Fruit fly (Drosophila melanogaster): ENCODE results near the gene CG4194.

CG4194 gene

DNA sequence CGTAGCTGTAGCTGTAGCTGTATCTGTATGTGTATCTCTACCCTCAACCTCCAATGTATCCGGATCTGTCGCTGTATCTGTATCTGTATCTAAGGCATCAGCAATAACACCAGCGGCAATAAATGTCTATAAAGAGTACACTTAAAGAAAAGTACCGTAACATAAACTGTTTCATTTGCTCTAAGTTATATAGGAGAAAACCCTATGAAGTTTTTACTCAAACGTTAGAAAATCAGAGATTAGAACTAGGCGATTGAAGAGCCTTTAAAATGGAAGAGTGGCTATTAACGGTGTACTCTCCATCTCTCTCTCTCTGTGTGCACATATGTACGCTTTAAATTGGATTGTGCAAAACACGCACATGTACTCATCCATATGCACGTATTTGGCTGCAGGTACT, 29.9 kb downstream of the CG4194 start:
- TF ChIP-seq Dll (optimal IDR thresholded peaks at IDR 0.05) (no peak), psq (optimal IDR thresholded peaks at IDR 0.05) (no peak), usp (GFP tag; optimal IDR thresholded peaks at IDR 0.05) (no peak), pan (optimal IDR thresholded peaks at IDR 0.05) (no peak), CG8478 (optimal IDR thresholded peaks at IDR 0.05) (no peak), EcR (GFP tag; optimal IDR thresholded peaks at IDR 0.05) (no peak)

DNA sequence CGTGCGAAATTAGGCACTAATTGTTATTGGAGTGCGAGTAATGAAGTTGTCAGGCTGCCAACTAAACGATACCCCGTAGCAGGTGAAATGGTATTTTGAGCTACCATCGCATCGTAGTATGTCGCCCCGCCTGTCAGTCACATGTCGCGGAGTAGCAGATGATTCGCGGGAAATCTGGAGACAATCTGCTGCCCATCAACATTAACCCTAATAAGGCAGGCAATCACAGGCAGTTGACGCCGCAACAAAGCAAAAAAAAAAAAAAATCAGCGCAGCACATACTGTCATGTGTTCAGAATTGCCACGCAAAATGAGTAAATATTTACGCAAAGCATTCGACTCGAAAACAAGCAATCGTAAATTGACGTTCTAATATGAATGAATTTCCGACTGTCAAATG, 35.5 kb downstream of the CG4194 start:
- no peak for TF ChIP-seq CG8478 (optimal IDR thresholded peaks at IDR 0.05)
- TF ChIP-seq pan (optimal IDR thresholded peaks at IDR 0.05) = no peak
- no peak for TF ChIP-seq usp (GFP tag; optimal IDR thresholded peaks at IDR 0.05)
- TF ChIP-seq EcR (GFP tag; optimal IDR thresholded peaks at IDR 0.05) = no peak
- TF ChIP-seq Dll (optimal IDR thresholded peaks at IDR 0.05) = no peak
- TF ChIP-seq psq (optimal IDR thresholded peaks at IDR 0.05) = no peak

DNA sequence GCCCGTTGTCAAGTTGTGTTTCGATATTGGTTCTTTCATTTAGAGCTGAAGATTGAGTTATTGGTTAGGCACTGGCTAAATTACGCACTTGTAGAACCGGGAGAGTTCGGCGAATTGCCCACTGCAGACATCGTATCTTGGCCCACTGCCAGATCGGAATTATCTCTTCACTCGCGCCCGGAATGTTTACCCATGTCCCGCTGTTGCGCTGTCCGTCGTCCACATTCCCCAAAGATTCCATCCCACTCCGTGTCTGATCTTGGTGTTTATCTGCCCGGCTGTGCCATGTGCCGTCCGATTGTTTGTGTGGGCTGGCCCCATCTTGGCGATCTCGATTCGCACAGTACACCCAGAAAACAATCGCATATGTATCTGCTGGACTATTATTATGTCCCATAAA, 36.0 kb downstream of the CG4194 start:
- TF ChIP-seq psq (optimal IDR thresholded peaks at IDR 0.05) (no peak), CG8478 (optimal IDR thresholded peaks at IDR 0.05) (no peak), EcR (GFP tag; optimal IDR thresholded peaks at IDR 0.05) (no peak), usp (GFP tag; optimal IDR thresholded peaks at IDR 0.05) (no peak)

DNA sequence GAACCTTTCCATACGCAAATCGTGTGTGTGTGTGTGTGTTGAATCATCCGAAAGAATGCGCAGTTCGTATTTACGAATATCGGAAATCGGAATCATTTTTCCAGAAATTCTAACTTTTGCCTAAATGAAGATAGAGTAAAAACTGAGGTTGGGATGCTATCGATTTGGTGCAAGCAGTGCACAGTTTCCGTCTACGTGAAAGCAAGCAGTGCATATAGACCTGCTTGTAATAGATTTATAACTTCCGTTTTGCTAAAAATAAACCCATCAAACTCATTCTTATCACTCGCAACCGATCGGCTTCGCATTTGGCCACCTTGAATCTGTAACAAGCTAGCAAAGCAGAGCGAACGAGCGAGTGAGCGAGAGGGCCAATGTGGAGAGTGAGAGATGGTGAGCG, 38.0 kb downstream of the CG4194 start:
- TF ChIP-seq EcR (GFP tag; optimal IDR thresholded peaks at IDR 0.05) (no peak), pan (optimal IDR thresholded peaks at IDR 0.05) (no peak), psq (optimal IDR thresholded peaks at IDR 0.05) (no peak), CG8478 (optimal IDR thresholded peaks at IDR 0.05) (no peak), Dll (optimal IDR thresholded peaks at IDR 0.05) (no peak), usp (GFP tag; optimal IDR thresholded peaks at IDR 0.05) (no peak)

DNA sequence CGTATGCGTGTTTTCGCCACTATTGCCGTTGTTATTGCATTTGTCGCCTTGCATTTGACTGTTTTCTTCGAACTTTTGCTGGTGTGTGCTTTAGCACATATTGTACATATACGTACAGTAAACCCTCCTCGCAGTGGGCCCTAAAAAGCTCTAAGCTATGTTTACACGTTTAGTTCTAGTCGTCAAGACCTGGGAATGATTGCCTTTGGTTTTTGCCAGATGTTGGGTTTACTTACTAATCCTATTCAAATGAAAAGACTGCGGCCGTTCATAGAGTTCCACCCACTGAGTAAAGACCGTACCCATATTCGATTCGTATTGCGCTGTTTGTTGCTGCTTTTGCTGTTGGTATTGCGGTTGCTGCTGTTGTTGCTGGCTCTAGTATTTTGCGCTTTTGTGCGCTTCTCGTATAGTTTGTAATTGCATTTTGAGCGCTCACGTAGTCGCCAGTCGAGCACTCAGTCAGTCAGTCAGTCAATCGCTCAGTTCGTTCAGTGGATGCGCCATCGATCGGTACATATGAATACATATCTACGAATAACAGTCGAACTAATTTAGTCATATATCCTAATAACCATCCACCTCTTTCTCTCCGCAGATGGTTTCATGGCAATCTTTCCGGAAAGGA, 39.5 kb downstream of the CG4194 start:
- no peak for TF ChIP-seq pan (optimal IDR thresholded peaks at IDR 0.05)
- TF ChIP-seq CG8478 (optimal IDR thresholded peaks at IDR 0.05) = no peak
- TF ChIP-seq psq (optimal IDR thresholded peaks at IDR 0.05) = no peak
- no peak for TF ChIP-seq EcR (GFP tag; optimal IDR thresholded peaks at IDR 0.05)
- no peak for TF ChIP-seq usp (GFP tag; optimal IDR thresholded peaks at IDR 0.05)

DNA sequence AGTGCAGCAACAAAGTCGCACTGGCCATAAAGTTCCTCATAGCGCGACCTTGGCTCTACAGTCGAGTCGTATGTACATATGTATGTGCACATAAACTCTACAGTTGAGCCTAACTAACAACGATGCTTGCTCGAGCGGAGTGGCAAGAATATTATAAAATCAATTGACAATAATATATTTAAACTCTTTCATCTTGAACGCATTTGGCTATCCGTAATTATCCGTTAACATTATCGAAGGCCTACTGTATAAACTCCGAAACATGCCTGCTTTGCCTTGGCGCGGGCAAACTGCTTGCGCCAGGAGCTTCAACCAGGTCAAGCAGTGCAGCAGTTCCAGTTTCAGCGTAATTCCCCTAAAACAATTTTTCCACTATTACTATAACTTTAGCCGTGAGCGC, 40.2 kb downstream of the CG4194 start:
- TF ChIP-seq usp (GFP tag; optimal IDR thresholded peaks at IDR 0.05) = no peak
- TF ChIP-seq Dll (optimal IDR thresholded peaks at IDR 0.05) = no peak
- no peak for TF ChIP-seq pan (optimal IDR thresholded peaks at IDR 0.05)
- TF ChIP-seq CG8478 (optimal IDR thresholded peaks at IDR 0.05) = no peak
- no peak for TF ChIP-seq psq (optimal IDR thresholded peaks at IDR 0.05)
- TF ChIP-seq EcR (GFP tag; optimal IDR thresholded peaks at IDR 0.05) = no peak

DNA sequence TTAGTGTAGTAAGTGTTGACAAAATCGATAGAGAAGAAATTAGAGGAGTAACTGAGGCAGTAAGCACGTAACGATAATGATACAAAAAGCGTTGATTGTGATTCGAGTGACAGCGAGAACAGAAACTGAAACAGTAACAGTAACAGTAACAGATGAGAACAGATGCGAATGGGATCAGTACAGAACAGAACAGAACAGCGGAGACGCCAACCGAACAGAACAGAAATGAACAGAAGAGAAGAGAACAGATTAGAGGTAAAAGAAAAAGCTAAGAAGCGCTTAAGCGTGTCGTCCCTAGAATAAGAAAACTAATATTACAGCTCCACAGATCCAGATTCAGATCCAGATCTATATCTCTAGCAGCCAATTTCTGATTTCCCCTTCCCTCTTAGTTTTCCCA, 44.3 kb downstream of the CG4194 start:
- TF ChIP-seq CG8478 (optimal IDR thresholded peaks at IDR 0.05) (no peak), pan (optimal IDR thresholded peaks at IDR 0.05) (no peak), Dll (optimal IDR thresholded peaks at IDR 0.05) (no peak), EcR (GFP tag; optimal IDR thresholded peaks at IDR 0.05) (no peak), usp (GFP tag; optimal IDR thresholded peaks at IDR 0.05) (no peak), psq (optimal IDR thresholded peaks at IDR 0.05) (no peak)
